Fruit fly (Drosophila melanogaster) whole organism, embryonic: ENCODE data around the gene 14-3-3epsilon.

Source experiments
- Asciz ChIP-seq: fragments of 200-800 bp; sonication (Bioruptor generic); optimal IDR thresholded peaks from 2 replicates; lab custom pipeline; 2017; ENCODE audit warnings: missing biosample characterization, mild to moderate bottlenecking, missing genetic modification characterization, missing genetic modification reagents
- Blimp-1 ChIP-seq: fragments of 200-800 bp; sonication (Bioruptor generic); optimal IDR thresholded peaks from 3 replicates; lab custom pipeline; 2018; ENCODE audit warnings: missing biosample characterization, missing genetic modification characterization, mild to moderate bottlenecking, moderate library complexity, missing genetic modification reagents
- C15 ChIP-seq: fragments of 200-800 bp; sonication (Bioruptor generic); IDR thresholded peaks from 3 replicates; pipeline ENCODE4 v1.3.6; 2022; ENCODE audit warnings: missing biosample characterization, missing genetic modification characterization
- CG10147 ChIP-seq: fragments of 200-800 bp; sonication (Bioruptor generic); optimal IDR thresholded peaks from 2 replicates; lab custom pipeline; 2019; ENCODE audit warnings: missing biosample characterization, mild to moderate bottlenecking, missing genetic modification characterization, moderate library complexity
- CG10366 ChIP-seq: fragments of 200-800 bp; sonication (Bioruptor generic); IDR thresholded peaks from 2 replicates; pipeline ENCODE4 v1.3.6; 2022; ENCODE audit warnings: missing biosample characterization, missing genetic modification characterization
- CG10959 ChIP-seq: fragments of 200-800 bp; sonication (Bioruptor generic); IDR thresholded peaks from 2 replicates; pipeline ENCODE4 v1.3.6; 2022; ENCODE audit warnings: missing biosample characterization, missing genetic modification characterization
- CG11696 ChIP-seq: fragments of 200-800 bp; sonication (Bioruptor generic); IDR thresholded peaks from 2 replicates; pipeline ENCODE4 v1.3.6; 2022; ENCODE audit warnings: missing biosample characterization, missing genetic modification characterization
- CG13775 ChIP-seq: fragments of 200-800 bp; sonication (Bioruptor generic); optimal IDR thresholded peaks from 3 replicates; lab custom pipeline; 2017; ENCODE audit warnings: missing biosample characterization, mild to moderate bottlenecking, missing genetic modification characterization
- CG13894 ChIP-seq: fragments of 200-800 bp; sonication (Bioruptor generic); optimal IDR thresholded peaks from 3 replicates; lab custom pipeline; 2018; ENCODE audit warnings: missing biosample characterization, mild to moderate bottlenecking, missing genetic modification characterization, moderate library complexity
- CG14667 ChIP-seq: fragments of 200-800 bp; sonication (Bioruptor generic); IDR thresholded peaks from 2 replicates; pipeline ENCODE4 v1.3.6; 2022; ENCODE audit warnings: missing biosample characterization, missing genetic modification characterization
- CG14710 ChIP-seq: fragments of 200-800 bp; sonication (Bioruptor generic); optimal IDR thresholded peaks from 3 replicates; lab custom pipeline; 2019; ENCODE audit warnings: missing biosample characterization, mild to moderate bottlenecking, missing genetic modification characterization, moderate library complexity
- CG17361 ChIP-seq: fragments of 200-800 bp; sonication (Bioruptor generic); IDR thresholded peaks from 3 replicates; pipeline ENCODE4 v1.3.6; 2022; ENCODE audit warnings: missing biosample characterization, missing genetic modification characterization
- CG2116 ChIP-seq: fragments of 200-800 bp; sonication (Bioruptor generic); optimal IDR thresholded peaks from 3 replicates; lab custom pipeline; 2018; ENCODE audit warnings: missing biosample characterization, mild to moderate bottlenecking, missing genetic modification characterization
- CG30403 ChIP-seq: fragments of 200-800 bp; sonication (Bioruptor generic); optimal IDR thresholded peaks from 3 replicates; lab custom pipeline; 2016; ENCODE audit warnings: missing biosample characterization, missing genetic modification characterization
- CG7372 ChIP-seq: fragments of 200-800 bp; sonication (Bioruptor generic); IDR thresholded peaks from 2 replicates; pipeline ENCODE4 v1.3.6; 2022; ENCODE audit warnings: missing biosample characterization, missing genetic modification characterization
- CG7556 ChIP-seq: fragments of 200-800 bp; sonication (Bioruptor generic); optimal IDR thresholded peaks from 2 replicates; lab custom pipeline; 2017; ENCODE audit warnings: missing biosample characterization, mild to moderate bottlenecking, missing genetic modification characterization
- CG8944 ChIP-seq: fragments of 200-800 bp; sonication (Bioruptor generic); optimal IDR thresholded peaks from 3 replicates; lab custom pipeline; 2016; ENCODE audit warnings: missing biosample characterization, missing genetic modification characterization
- Deaf1 ChIP-seq: fragments of 200-800 bp; optimal IDR thresholded peaks from 3 replicates; lab custom pipeline; 2019; ENCODE audit warnings: missing biosample characterization, mild to moderate bottlenecking, missing genetic modification characterization, moderate library complexity
- E2f2 ChIP-seq: fragments of 200-800 bp; sonication (Bioruptor generic); IDR thresholded peaks from 2 replicates; pipeline ENCODE4 v1.3.6; 2022; ENCODE audit warnings: missing biosample characterization, missing genetic modification characterization
- Elba2 ChIP-seq: fragments of 200-800 bp; sonication (Bioruptor generic); optimal IDR thresholded peaks from 3 replicates; lab custom pipeline; 2016; ENCODE audit warnings: missing biosample characterization, missing genetic modification characterization
- Ets97D ChIP-seq: fragments of 200-800 bp; sonication (Bioruptor generic); optimal IDR thresholded peaks from 3 replicates; lab custom pipeline; 2016; ENCODE audit warnings: missing biosample characterization, missing genetic modification characterization
- HHEX ChIP-seq: fragments of 200-800 bp; sonication (Bioruptor generic); optimal IDR thresholded peaks from 3 replicates; lab custom pipeline; 2017; ENCODE audit warnings: missing biosample characterization, mild to moderate bottlenecking, missing genetic modification characterization, missing genetic modification reagents
- Hey ChIP-seq: fragments of 200-800 bp; sonication (Bioruptor generic); optimal IDR thresholded peaks from 3 replicates; lab custom pipeline; 2018; ENCODE audit warnings: missing biosample characterization, mild to moderate bottlenecking, missing genetic modification characterization
- Lhr ChIP-seq: fragments of 200-800 bp; sonication (Bioruptor generic); optimal IDR thresholded peaks from 3 replicates; lab custom pipeline; 2017; ENCODE audit warnings: mild to moderate bottlenecking, missing biosample characterization, missing genetic modification reagents, missing genetic modification characterization
- Mrtf ChIP-seq: fragments of 200-800 bp; sonication (Bioruptor generic); IDR thresholded peaks from 3 replicates; pipeline ENCODE4 v1.3.6; 2022; ENCODE audit warnings: missing biosample characterization, missing genetic modification characterization
- Oaz ChIP-seq: fragments of 200-800 bp; sonication (Bioruptor generic); IDR thresholded peaks from 2 replicates; pipeline ENCODE4 v1.3.6; 2022; ENCODE audit warnings: missing biosample characterization, missing genetic modification characterization
- Sin3A ChIP-seq: fragments of >200 bp; optimal IDR thresholded peaks from 2 replicates; lab custom pipeline; 2018
- Six4 ChIP-seq: fragments of 200-800 bp; sonication (Bioruptor generic); optimal IDR thresholded peaks from 2 replicates; lab custom pipeline; 2016; ENCODE audit warnings: missing biosample characterization, missing genetic modification characterization
- Taf1 ChIP-seq: fragments of 200-800 bp; sonication (Bioruptor generic); IDR thresholded peaks from 2 replicates; pipeline ENCODE4 v1.3.6; 2022; ENCODE audit warnings: missing biosample characterization, missing genetic modification characterization
- YL-1 ChIP-seq: fragments of 200-800 bp; sonication (Bioruptor generic); optimal IDR thresholded peaks from 3 replicates; lab custom pipeline; 2017; ENCODE audit warnings: missing biosample characterization, mild to moderate bottlenecking, missing genetic modification characterization
- ab ChIP-seq: fragments of 200-800 bp; sonication (Bioruptor generic); optimal IDR thresholded peaks from 2 replicates; lab custom pipeline; 2016; ENCODE audit warnings: missing biosample characterization, missing genetic modification characterization
- abd-A ChIP-seq: fragments of 200-800 bp; sonication (Bioruptor generic); optimal IDR thresholded peaks from 3 replicates; lab custom pipeline; 2019; ENCODE audit warnings: missing biosample characterization, mild to moderate bottlenecking, missing genetic modification characterization, moderate library complexity
- chinmo ChIP-seq: fragments of 200-800 bp; sonication (Bioruptor generic); IDR thresholded peaks from 4 replicates; pipeline ENCODE4 v1.3.6; 2022; ENCODE audit warnings: missing biosample characterization, missing genetic modification characterization; ENCODE audit not compliant: partially characterized antibody
- dm ChIP-seq: fragments of 200-800 bp; sonication (Bioruptor generic); optimal IDR thresholded peaks from 3 replicates; lab custom pipeline; 2016; ENCODE audit warnings: missing biosample characterization, missing genetic modification characterization
- dmrt99B ChIP-seq: fragments of 200-800 bp; sonication (Bioruptor generic); optimal IDR thresholded peaks from 2 replicates; lab custom pipeline; 2018; ENCODE audit warnings: missing biosample characterization, mild to moderate bottlenecking, missing genetic modification characterization, moderate library complexity
- esg ChIP-seq: fragments of 200-800 bp; sonication (Bioruptor generic); conservative IDR thresholded peaks from 2 replicates; pipeline ENCODE4 v1.3.6; 2022; ENCODE audit warnings: missing biosample characterization, missing genetic modification characterization
- exex ChIP-seq: fragments of 200-800 bp; sonication (Bioruptor generic); optimal IDR thresholded peaks from 4 replicates; lab custom pipeline; 2018; ENCODE audit warnings: missing biosample characterization, mild to moderate bottlenecking, missing genetic modification characterization, moderate library complexity
- fd102C ChIP-seq: fragments of 200-800 bp; sonication (Bioruptor generic); optimal IDR thresholded peaks from 2 replicates; lab custom pipeline; 2018; ENCODE audit warnings: missing biosample characterization, mild to moderate bottlenecking, missing genetic modification characterization, moderate library complexity
- fru ChIP-seq: fragments of >200 bp; optimal IDR thresholded peaks from 2 replicates; lab custom pipeline; 2017
- hbn ChIP-seq: fragments of 200-800 bp; sonication (Bioruptor generic); IDR thresholded peaks from 2 replicates; pipeline ENCODE4 v1.3.6; 2022; ENCODE audit warnings: missing biosample characterization, missing genetic modification characterization; ENCODE audit not compliant: partially characterized antibody
- insv ChIP-seq, 2 experiments: fragments of 200-800 bp; sonication (Bioruptor generic); optimal IDR thresholded peaks; 3 replicates each; lab custom pipeline; 2016 to 2018; ENCODE audit warnings: missing biosample characterization in 2 of 2, missing genetic modification characterization in 2 of 2
- luna ChIP-seq: fragments of 200-800 bp; sonication (Bioruptor generic); optimal IDR thresholded peaks from 2 replicates; lab custom pipeline; 2016; ENCODE audit warnings: missing biosample characterization, missing genetic modification characterization
- maf-S ChIP-seq: fragments of 200-800 bp; sonication (Bioruptor generic); optimal IDR thresholded peaks from 2 replicates; lab custom pipeline; 2016; ENCODE audit warnings: missing biosample characterization, missing genetic modification characterization
- mam ChIP-seq: fragments of 200-800 bp; sonication (Bioruptor generic); optimal IDR thresholded peaks from 3 replicates; lab custom pipeline; 2016; ENCODE audit warnings: missing biosample characterization, missing genetic modification characterization
- mld ChIP-seq: fragments of 200-800 bp; sonication (Bioruptor generic); IDR thresholded peaks from 3 replicates; pipeline ENCODE4 v1.3.6; 2022; ENCODE audit warnings: missing biosample characterization, missing genetic modification characterization; ENCODE audit not compliant: partially characterized antibody
- nom ChIP-seq: fragments of 200-800 bp; sonication (Bioruptor generic); optimal IDR thresholded peaks from 2 replicates; lab custom pipeline; 2017; ENCODE audit warnings: missing biosample characterization, missing genetic modification characterization, mild to moderate bottlenecking, moderate library complexity, missing genetic modification reagents
- peb ChIP-seq: fragments of 200-800 bp; sonication (Bioruptor generic); IDR thresholded peaks from 2 replicates; pipeline ENCODE4 v1.3.6; 2022; ENCODE audit warnings: missing biosample characterization, missing genetic modification characterization
- sens ChIP-seq: fragments of 200-800 bp; sonication (Bioruptor generic); peaks from one replicate; lab custom pipeline; 2016; ENCODE audit warnings: missing biosample characterization, missing genetic modification characterization
- shn ChIP-seq: fragments of 200-800 bp; sonication (Bioruptor generic); optimal IDR thresholded peaks from 3 replicates; lab custom pipeline; 2016; ENCODE audit warnings: missing biosample characterization, missing genetic modification characterization
- sisA ChIP-seq: fragments of 200-800 bp; sonication (Bioruptor generic); IDR thresholded peaks from 2 replicates; pipeline ENCODE4 v1.3.6; 2022; ENCODE audit warnings: missing biosample characterization, missing genetic modification characterization
- tx ChIP-seq: fragments of 200-800 bp; sonication (Bioruptor generic); optimal IDR thresholded peaks from 2 replicates; lab custom pipeline; 2016; ENCODE audit warnings: missing biosample characterization, missing genetic modification characterization
- z ChIP-seq: fragments of 200-800 bp; sonication (Bioruptor generic); IDR thresholded peaks from 3 replicates; pipeline ENCODE4 v1.3.6; 2022; ENCODE audit warnings: missing biosample characterization, missing genetic modification characterization

The 14-3-3epsilon gene

DNA sequence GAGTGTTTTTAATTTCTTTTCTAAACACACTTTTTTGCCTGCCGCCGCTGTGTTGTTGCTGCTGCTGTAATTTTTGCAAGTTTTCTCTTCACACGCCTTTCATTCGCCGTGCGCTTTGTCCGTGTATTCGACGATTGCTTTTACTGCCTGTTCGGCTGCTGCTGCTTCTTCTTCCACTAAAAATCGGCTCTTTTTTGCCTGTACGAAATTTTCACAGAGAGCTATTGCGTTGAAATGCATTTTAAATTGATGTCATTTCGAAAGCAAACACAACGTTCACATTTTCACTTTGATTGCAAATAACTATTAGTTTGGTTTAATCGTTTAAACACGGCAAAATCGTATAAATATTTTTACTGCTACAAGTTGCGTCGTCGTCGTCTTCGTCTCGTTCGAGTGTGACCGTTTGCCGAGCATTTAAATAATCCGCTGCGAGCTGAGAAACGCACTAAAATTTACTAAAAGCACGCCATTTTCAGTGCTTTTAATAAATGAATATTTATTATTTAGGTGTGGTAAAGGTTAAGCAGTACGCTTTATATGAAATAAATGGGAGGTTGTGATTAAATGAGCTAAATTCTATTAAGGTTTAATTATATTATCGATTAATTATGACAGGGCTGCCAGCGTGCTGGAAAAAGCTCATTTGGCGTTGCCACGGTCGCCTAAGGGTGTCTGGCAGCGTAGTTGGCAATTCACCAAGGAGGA lies 43.0 kb upstream of the 14-3-3epsilon start, which contains the start of the genes Ssdp and CG7985 (continued):
- no peak for TF ChIP-seq Blimp-1
- no peak for TF ChIP-seq dmrt99B
- no peak for TF ChIP-seq peb
- peak; percentile 14 for TF ChIP-seq sens (GFP tag; lab: Kevin White, UChicago)
- no peak for TF ChIP-seq z (GFP tag; lab: Robert Waterston, UW)
- TF ChIP-seq CG14710 (tag; lab: Kevin White, UChicago) = peak; percentile 47
- TF ChIP-seq shn (GFP tag; lab: Kevin White, UChicago) = no peak
- peak; percentile 79 for TF ChIP-seq Lhr
- no peak for TF ChIP-seq Oaz (GFP tag; lab: Robert Waterston, UW)
- no peak for TF ChIP-seq CG11696
- no peak for TF ChIP-seq CG13894 (tag; lab: Kevin White, UChicago)
- no peak for TF ChIP-seq sisA (GFP tag; lab: Robert Waterston, UW)
- TF ChIP-seq tx = no peak
- TF ChIP-seq Sin3A (lab: Kevin White, UChicago) = peak; percentile 91
- no peak for TF ChIP-seq Taf1 (GFP tag; lab: Robert Waterston, UW)
- no peak for TF ChIP-seq abd-A (tag; lab: Kevin White, UChicago)
- no peak for TF ChIP-seq hbn
- no peak for TF ChIP-seq fru (lab: Kevin White, UChicago)
- TF ChIP-seq HHEX (GFP tag; lab: Kevin White, UChicago) = no peak
- peak; percentile 12 for TF ChIP-seq CG10147 (GFP tag; lab: Kevin White, UChicago)
- TF ChIP-seq Elba2 (GFP tag; lab: Kevin White, UChicago) = no peak
- TF ChIP-seq CG10959 = no peak
- TF ChIP-seq Deaf1 = peak; percentile 90
- no peak for TF ChIP-seq Asciz
- no peak for TF ChIP-seq mam (GFP tag; lab: Kevin White, UChicago)
- no peak for TF ChIP-seq E2f2
- no peak for TF ChIP-seq ab (GFP tag; lab: Kevin White, UChicago)
- TF ChIP-seq CG30403 (GFP tag; lab: Kevin White, UChicago) = no peak
- TF ChIP-seq CG7372 (GFP tag; lab: Robert Waterston, UW) = no peak
- peak; percentile 42 for TF ChIP-seq YL-1 (GFP tag; lab: Kevin White, UChicago)
- no peak for TF ChIP-seq exex (tag; lab: Kevin White, UChicago)
- no peak for TF ChIP-seq CG14667 (GFP tag; lab: Robert Waterston, UW)
- peak; percentile 71 for TF ChIP-seq CG2116 (GFP tag; lab: Kevin White, UChicago)
- no peak for TF ChIP-seq maf-S (GFP tag; lab: Kevin White, UChicago)
- TF ChIP-seq Hey (tag; lab: Kevin White, UChicago) = no peak
- TF ChIP-seq luna (GFP tag; lab: Kevin White, UChicago) = no peak
- no peak for TF ChIP-seq C15 (GFP tag; lab: Robert Waterston, UW)
- no peak for TF ChIP-seq mld
- TF ChIP-seq CG8944 = no peak
- TF ChIP-seq insv (GFP tag; optimal IDR thresholded peaks at IDR 0.05; lab: Kevin White, UChicago) = no peak
- no peak for TF ChIP-seq CG13775 (GFP tag; lab: Kevin White, UChicago)
- TF ChIP-seq esg (GFP tag; lab: Robert Waterston, UW) = no peak
- TF ChIP-seq nom (GFP tag; lab: Kevin White, UChicago) = no peak
- no peak for TF ChIP-seq fd102C (GFP tag; lab: Kevin White, UChicago)
- peak; percentile 66 for TF ChIP-seq Ets97D
- no peak for TF ChIP-seq chinmo (GFP tag; lab: Robert Waterston, UW)
- TF ChIP-seq CG17361 (GFP tag; lab: Robert Waterston, UW) = no peak
- TF ChIP-seq Six4 (GFP tag; lab: Kevin White, UChicago) = no peak
- TF ChIP-seq Mrtf (GFP tag; lab: Robert Waterston, UW) = no peak
- no peak for TF ChIP-seq CG10366 (GFP tag; lab: Robert Waterston, UW)
- no peak for TF ChIP-seq CG7556
- TF ChIP-seq dm = no peak
